Worm (Caenorhabditis elegans) whole organism, L2 larva: ENCODE data around the gene eng-1.

Experiments used
- C34F6.9 ChIP-seq: fragments of 150-350 bp; optimal IDR thresholded peaks from 2 replicates; lab custom pipeline; 2014; ENCODE audit warnings: missing biosample characterization, missing genetic modification characterization
- F13H6.1 ChIP-seq: sonication (generic microtip); optimal IDR thresholded peaks from 2 replicates; lab custom pipeline; 2016; ENCODE audit warnings: missing genetic modification characterization, missing compliant biosample characterization
- R02D3.7 ChIP-seq: fragments of 150-350 bp; optimal IDR thresholded peaks from 2 replicates; lab custom pipeline; 2014; ENCODE audit warnings: missing biosample characterization, missing genetic modification characterization
- ZK546.5 ChIP-seq: sonication (generic microtip); optimal IDR thresholded peaks from 2 replicates; lab custom pipeline; 2017; ENCODE audit warnings: missing biosample characterization, missing genetic modification characterization
- alr-1 ChIP-seq: fragments of 150-350 bp; optimal IDR thresholded peaks from 2 replicates; lab custom pipeline; 2014; ENCODE audit warnings: missing biosample characterization, missing genetic modification characterization
- ceh-16 ChIP-seq: fragments of 150-350 bp; optimal IDR thresholded peaks from 2 replicates; lab custom pipeline; 2014; ENCODE audit warnings: missing biosample characterization, missing genetic modification characterization
- ceh-82 ChIP-seq: fragments of 150-350 bp; optimal IDR thresholded peaks from 2 replicates; lab custom pipeline; 2014; ENCODE audit warnings: missing biosample characterization, missing genetic modification characterization
- crh-2 ChIP-seq: sonication (generic microtip); optimal IDR thresholded peaks from 2 replicates; lab custom pipeline; 2017; ENCODE audit warnings: missing biosample characterization, missing genetic modification characterization
- dmd-4 ChIP-seq: sonication (generic microtip); optimal IDR thresholded peaks from 2 replicates; lab custom pipeline; 2017; ENCODE audit warnings: missing biosample characterization, missing genetic modification characterization
- elt-1 ChIP-seq: fragments of 150-350 bp; optimal IDR thresholded peaks from 2 replicates; lab custom pipeline; 2014; ENCODE audit warnings: missing biosample characterization, missing genetic modification characterization
- elt-3 ChIP-seq: sonication (generic microtip); optimal IDR thresholded peaks from 2 replicates; lab custom pipeline; 2017; ENCODE audit warnings: missing biosample characterization, missing genetic modification characterization
- fos-1 ChIP-seq: fragments of 150-350 bp; optimal IDR thresholded peaks from 2 replicates; lab custom pipeline; 2014; ENCODE audit warnings: missing biosample characterization, missing genetic modification characterization
- lin-13 ChIP-seq: fragments of 150-350 bp; optimal IDR thresholded peaks from 2 replicates; lab custom pipeline; 2014; ENCODE audit warnings: missing biosample characterization, missing genetic modification reagents, missing genetic modification characterization
- lsy-2 ChIP-seq, 2 experiments: fragments of 150-350 bp in 1 of 2; sonication (generic microtip) in 1 of 2; optimal IDR thresholded peaks; 2 replicates each; lab custom pipeline; 2014 to 2017; ENCODE audit warnings: missing biosample characterization in 2 of 2, missing genetic modification characterization in 2 of 2
- mab-5 ChIP-seq: fragments of 150-350 bp; optimal IDR thresholded peaks from 2 replicates; lab custom pipeline; 2014; ENCODE audit warnings: missing biosample characterization, missing genetic modification characterization
- mbf-1 ChIP-seq: sonication (generic microtip); optimal IDR thresholded peaks from 2 replicates; lab custom pipeline; 2017; ENCODE audit warnings: missing biosample characterization, missing genetic modification characterization
- mdl-1 ChIP-seq, 2 experiments: fragments of 150-350 bp in 1 of 2; sonication (generic microtip) in 1 of 2; optimal IDR thresholded peaks; 2 replicates each; lab custom pipeline; 2017; ENCODE audit warnings: missing biosample characterization in 2 of 2, missing genetic modification characterization in 2 of 2
- nhr-11 ChIP-seq: fragments of 150-350 bp; optimal IDR thresholded peaks from 2 replicates; lab custom pipeline; 2014; ENCODE audit warnings: missing biosample characterization, missing genetic modification characterization
- nhr-129 ChIP-seq: fragments of 150-350 bp; optimal IDR thresholded peaks from 2 replicates; lab custom pipeline; 2014; ENCODE audit warnings: missing biosample characterization, missing genetic modification characterization
- nhr-21 ChIP-seq: fragments of 150-350 bp; optimal IDR thresholded peaks from 2 replicates; lab custom pipeline; 2014; ENCODE audit warnings: missing biosample characterization, missing genetic modification characterization
- nhr-237 ChIP-seq: fragments of 150-350 bp; optimal IDR thresholded peaks from 2 replicates; lab custom pipeline; 2014; ENCODE audit warnings: missing biosample characterization, missing genetic modification characterization
- nhr-6 ChIP-seq: fragments of 150-350 bp; optimal IDR thresholded peaks from 2 replicates; lab custom pipeline; 2014; ENCODE audit warnings: missing biosample characterization, missing genetic modification characterization
- nhr-77 ChIP-seq: fragments of 150-350 bp; optimal IDR thresholded peaks from 2 replicates; lab custom pipeline; 2014; ENCODE audit warnings: missing biosample characterization, missing genetic modification characterization
- sem-4 ChIP-seq: fragments of 150-350 bp; optimal IDR thresholded peaks from 2 replicates; lab custom pipeline; 2014; ENCODE audit warnings: missing biosample characterization, missing genetic modification reagents, missing genetic modification characterization
- skn-1 ChIP-seq: sonication (generic microtip); optimal IDR thresholded peaks from 2 replicates; lab custom pipeline; 2017; ENCODE audit warnings: missing biosample characterization, missing genetic modification characterization
- sma-9 ChIP-seq, 2 experiments: fragments of 150-350 bp in 1 of 2; sonication (generic microtip) in 1 of 2; optimal IDR thresholded peaks; 2 replicates each; lab custom pipeline; 2014 to 2016; ENCODE audit warnings: missing genetic modification characterization in 2 of 2, mild to moderate bottlenecking in 1 of 2, missing biosample characterization in 1 of 2, missing compliant biosample characterization in 1 of 2, missing genetic modification reagents in 1 of 2, moderate library complexity in 1 of 2
- snpc-4 ChIP-seq: fragments of 150-350 bp; optimal IDR thresholded peaks from 2 replicates; lab custom pipeline; 2014; ENCODE audit warnings: missing biosample characterization, missing genetic modification characterization
- unc-39 ChIP-seq: fragments of 150-350 bp; optimal IDR thresholded peaks from 2 replicates; lab custom pipeline; 2014; ENCODE audit warnings: missing biosample characterization, missing genetic modification characterization
- unc-55 ChIP-seq: fragments of 150-350 bp; sonication (generic microtip); optimal IDR thresholded peaks from 3 replicates; lab custom pipeline; 2014; ENCODE audit warnings: missing biosample characterization, missing genetic modification reagents, missing genetic modification characterization
- unc-62 ChIP-seq: fragments of 150-350 bp; optimal IDR thresholded peaks from 2 replicates; lab custom pipeline; 2014; ENCODE audit warnings: missing biosample characterization, missing genetic modification reagents, missing genetic modification characterization
- zag-1 ChIP-seq: fragments of 150-350 bp; optimal IDR thresholded peaks from 2 replicates; lab custom pipeline; 2014; ENCODE audit warnings: missing biosample characterization, missing genetic modification characterization
- ztf-4 ChIP-seq: fragments of 150-350 bp; optimal IDR thresholded peaks from 2 replicates; lab custom pipeline; 2014; ENCODE audit warnings: missing biosample characterization, missing genetic modification characterization

The eng-1 gene

ce11 chrIII:5833376-5833775 is 34.9 kb downstream of the eng-1 start, which contains the start of the genes R12B2.13 and mdt-15:
R12B2.13 (minus strand) TSS chrIII:5833476.
mdt-15 (minus strand) TSS chrIII:5833751.
- TF ChIP-seq ceh-16 (tag; lab: Kevin White, UChicago) (no peak), ztf-4 (tag; lab: Kevin White, UChicago) (no peak), unc-55 (no peak), sem-4 (tag; lab: Kevin White, UChicago) (no peak), lsy-2 (tag; optimal IDR thresholded peaks at IDR 0.05; lab: Kevin White, UChicago) (no peak), dmd-4 (tag; lab: Kevin White, UChicago) (no peak), nhr-77 (tag; lab: Kevin White, UChicago) (no peak), unc-39 (no peak), snpc-4 (tag; lab: Kevin White, UChicago) (no peak), skn-1 (no peak)
- TF ChIP-seq, all 48 proteins: peak for 0

DNA sequence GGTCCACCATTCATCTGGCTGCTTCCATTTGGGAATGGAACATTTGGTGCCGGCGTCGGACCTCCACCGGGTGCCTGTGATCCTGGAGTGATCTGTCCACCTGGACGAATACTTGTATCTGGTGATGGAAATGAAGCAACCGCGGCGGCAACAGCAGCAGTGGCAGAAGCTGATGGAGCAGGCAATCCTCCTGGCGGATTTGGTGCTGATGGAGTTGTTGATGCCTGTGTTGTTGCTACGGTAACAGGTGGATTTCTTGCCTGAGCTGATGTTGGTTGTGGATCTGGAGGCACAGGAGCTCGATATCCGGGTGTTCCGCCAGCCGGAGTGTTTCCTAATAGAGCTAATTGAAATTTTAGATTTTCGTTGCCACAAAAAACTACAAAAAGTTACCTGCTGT is 35.9 kb downstream of the eng-1 start:
- no peak for TF ChIP-seq ceh-16 (tag; lab: Kevin White, UChicago)
- TF ChIP-seq elt-3 (tag; lab: Kevin White, UChicago): no peak

DNA sequence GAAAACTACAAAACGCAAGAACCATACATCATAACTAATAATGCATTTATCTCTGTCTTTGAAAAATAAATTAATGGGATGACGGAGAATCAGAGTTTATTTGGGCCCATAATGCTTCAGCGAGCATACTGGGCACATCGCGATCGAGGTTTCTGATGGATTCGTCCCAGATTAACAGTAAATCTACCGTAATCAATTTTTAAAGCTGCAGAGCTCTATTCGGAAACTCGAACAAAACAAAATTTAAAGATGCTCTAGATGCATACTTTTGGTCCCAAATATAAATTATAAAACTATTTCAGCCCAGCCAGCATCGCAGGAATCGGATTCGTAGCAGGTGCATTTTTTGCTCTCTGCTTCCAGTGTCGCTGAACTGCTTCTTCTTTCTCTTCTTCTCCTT is 40.2 kb downstream of the eng-1 start:
- no peak for TF ChIP-seq sma-9 (GFP tag; optimal IDR thresholded peaks at IDR 0.05; lab: Kevin White, UChicago)
- no peak for TF ChIP-seq sma-9 (tag; optimal IDR thresholded peaks at IDR 0.05; lab: Kevin White, UChicago)
- TF ChIP-seq mdl-1 (tag; optimal IDR thresholded peaks at IDR 0.05; lab: Kevin White, UChicago): no peak
- TF ChIP-seq snpc-4 (tag; lab: Kevin White, UChicago): no peak
- TF ChIP-seq nhr-129: no peak
- TF ChIP-seq skn-1: no peak
- TF ChIP-seq nhr-6 (tag; lab: Kevin White, UChicago): no peak
- no peak for TF ChIP-seq lin-13 (GFP tag; lab: Kevin White, UChicago)
- no peak for TF ChIP-seq elt-1
- no peak for TF ChIP-seq nhr-21 (tag; lab: Kevin White, UChicago)
- no peak for TF ChIP-seq crh-2 (tag; lab: Kevin White, UChicago)
- TF ChIP-seq mbf-1 (tag; lab: Kevin White, UChicago): no peak
- no peak for TF ChIP-seq unc-62 (GFP tag; lab: Kevin White, UChicago)
- TF ChIP-seq zag-1 (tag; lab: Kevin White, UChicago): no peak
- TF ChIP-seq, all 48 proteins: peak for 0

DNA sequence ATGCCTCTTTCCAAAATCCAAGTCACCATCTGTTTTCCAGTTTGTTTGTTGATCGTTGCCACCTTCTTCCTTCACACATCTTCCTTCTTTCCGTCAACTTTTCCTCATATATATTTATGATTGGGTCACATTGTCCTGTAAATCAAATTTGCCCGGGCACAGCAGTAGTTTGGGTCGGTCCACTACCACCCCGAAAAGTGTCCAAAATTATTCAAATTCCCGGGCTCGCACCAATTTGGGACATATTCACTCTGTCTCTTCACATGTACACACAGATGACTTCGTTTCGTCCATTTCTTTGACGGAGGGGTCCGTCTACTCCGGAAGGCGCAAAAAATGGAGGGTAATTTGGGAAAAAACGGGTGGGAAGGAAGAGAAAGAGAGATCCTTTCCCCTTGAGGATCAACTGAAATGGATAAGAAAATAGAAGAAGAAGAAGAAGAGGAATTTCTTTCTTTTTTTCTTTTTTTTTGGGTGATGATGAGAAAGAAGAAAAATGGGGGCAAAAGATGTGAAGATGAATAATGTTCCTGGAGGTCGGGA is 41.3 kb downstream of the eng-1 start:
- TF ChIP-seq alr-1 (tag; lab: Kevin White, UChicago): no peak
- peak; percentile 15 for TF ChIP-seq C34F6.9
- TF ChIP-seq lin-13 (GFP tag; lab: Kevin White, UChicago): no peak
- TF ChIP-seq zag-1 (tag; lab: Kevin White, UChicago): peak; percentile 3
- peak; percentile 48 for TF ChIP-seq F13H6.1

- TF ChIP-seq unc-62 (GFP tag; lab: Kevin White, UChicago) (no peak), C34F6.9 (no peak), unc-39 (no peak), nhr-21 (tag; lab: Kevin White, UChicago) (no peak), zag-1 (tag; lab: Kevin White, UChicago) (peak; percentile 18), nhr-77 (tag; lab: Kevin White, UChicago) (no peak), unc-55 (peak; percentile 3), R02D3.7 (tag; lab: Kevin White, UChicago) (no peak), sem-4 (tag; lab: Kevin White, UChicago) (no peak), ZK546.5 (tag; lab: Kevin White, UChicago) (no peak), ceh-82 (tag; lab: Kevin White, UChicago) (no peak), crh-2 (tag; lab: Kevin White, UChicago) (peak; percentile 4), mab-5 (tag; lab: Kevin White, UChicago) (no peak), ztf-4 (tag; lab: Kevin White, UChicago) (no peak), nhr-237 (tag; lab: Kevin White, UChicago) (no peak), fos-1 (no peak)
Observed at ce11 chrIII:5824450-5824972, 43.8 kb downstream of the eng-1 start.

DNA sequence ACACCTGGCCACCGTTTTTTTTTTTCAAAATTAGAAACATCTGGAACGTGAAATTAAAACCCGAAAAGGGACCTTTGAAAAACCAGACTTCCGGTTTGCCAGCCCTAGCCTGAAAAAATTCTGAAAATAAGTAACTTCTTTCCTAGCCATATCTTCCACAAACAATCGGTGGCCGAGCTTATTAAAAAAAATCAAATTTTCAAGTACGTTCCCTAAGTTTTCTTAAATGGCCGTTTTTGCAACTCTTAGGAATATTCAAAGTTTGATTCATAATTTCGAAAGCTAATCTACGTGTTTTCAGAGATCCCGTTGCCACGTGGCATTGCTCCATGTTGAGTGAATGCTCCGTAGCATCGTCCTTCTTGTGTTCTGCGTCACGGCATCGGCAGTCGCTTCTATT is 44.7 kb downstream of the eng-1 start, which contains the start of gene R12B2.8:
TSS of gene R12B2.8 (plus strand) at position 301 of the 400 bp plus-strand sequence.
- TF ChIP-seq mab-5 (tag; lab: Kevin White, UChicago) (no peak), nhr-11 (tag; lab: Kevin White, UChicago) (no peak)
- TF ChIP-seq, all 48 proteins: peak for 0
